Worm (Caenorhabditis elegans) whole organism, mixed stage, embryonic: ENCODE measurements around the gene rga-3.

Experiments used
- mab-5 ChIP-seq: fragments of 150-350 bp; optimal IDR thresholded peaks from 2 replicates; lab custom pipeline; 2014; ENCODE audit warnings: missing biosample characterization, missing genetic modification characterization
- nhr-237 ChIP-seq: fragments of 150-350 bp; optimal IDR thresholded peaks from 2 replicates; lab custom pipeline; 2014; ENCODE audit warnings: missing biosample characterization, missing genetic modification characterization
- nhr-76 ChIP-seq: sonication (generic microtip); optimal IDR thresholded peaks from 2 replicates; lab custom pipeline; 2017; ENCODE audit warnings: missing biosample characterization, missing genetic modification characterization
- unc-120 ChIP-seq: sonication (generic microtip); optimal IDR thresholded peaks from 2 replicates; lab custom pipeline; 2017; ENCODE audit warnings: missing genetic modification characterization, missing compliant biosample characterization; ENCODE audit not compliant: poor library complexity, severe bottlenecking
- ztf-11 ChIP-seq: fragments of 150-350 bp; optimal IDR thresholded peaks from 2 replicates; lab custom pipeline; 2014; ENCODE audit warnings: missing biosample characterization, missing genetic modification characterization

- no peak for TF ChIP-seq ztf-11
- no peak for TF ChIP-seq mab-5 (tag; lab: Kevin White, UChicago)
- no peak for TF ChIP-seq unc-120 (tag; lab: Kevin White, UChicago)
- TF ChIP-seq nhr-237 (tag; lab: Kevin White, UChicago) = no peak
- no peak for TF ChIP-seq nhr-76 (tag; lab: Kevin White, UChicago)
Observed at ce11 chrV:5730783-5731182, 13.1 kb downstream of the rga-3 start, which contains the start of gene K09H11.15.
